Worm (Caenorhabditis elegans): ENCODE results near the gene jmjd-5.
A peak's percentile ranks its signal among the peaks of the same experiment; 100 is the strongest.

Gene jmjd-5

DNA sequence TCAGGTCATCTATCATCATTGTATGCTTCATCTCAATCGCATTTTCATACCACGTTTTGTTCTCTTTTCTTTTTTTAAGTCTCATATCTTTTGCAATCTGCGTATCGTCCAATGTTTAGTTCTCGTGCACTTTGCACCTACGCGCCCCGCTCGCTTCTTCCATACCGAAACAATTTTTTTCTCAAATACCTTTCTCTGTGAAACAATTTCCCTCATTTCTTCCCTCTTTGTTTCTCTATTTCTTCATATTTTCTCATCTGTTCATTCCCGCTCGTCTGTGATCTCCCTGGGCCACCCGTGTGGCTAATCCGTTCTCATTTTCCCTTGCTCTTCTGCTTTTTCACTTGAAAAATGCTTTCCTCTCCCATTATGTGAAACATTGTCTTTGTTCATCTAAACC is 13.0 kb downstream of the jmjd-5 start (continued):
- TF ChIP-seq fos-1 (tag; optimal IDR thresholded peaks at IDR 0.05) (no peak), tbx-2 (tag; optimal IDR thresholded peaks at IDR 0.05) (peak; percentile 32), snu-23 (GFP tag; optimal IDR thresholded peaks at IDR 0.05) (peak; percentile 13), lsy-2 (tag; optimal IDR thresholded peaks at IDR 0.05) (peak in 1 of 2 experiments; percentile 47), Y116A8C.19 (tag; optimal IDR thresholded peaks at IDR 0.05; ENCODE audit: borderline replicate concordance) (no peak), dsc-1 (tag; optimal IDR thresholded peaks at IDR 0.05) (peak; percentile 50), sox-4 (tag; optimal IDR thresholded peaks at IDR 0.05) (no peak), nhr-84 (tag; optimal IDR thresholded peaks at IDR 0.05) (no peak), aly-2 (tag; optimal IDR thresholded peaks at IDR 0.05) (no peak), alr-1 (tag; optimal IDR thresholded peaks at IDR 0.05; ENCODE audit: borderline replicate concordance) (no peak), ama-1 (optimal IDR thresholded peaks at IDR 0.05) (no peak), zip-4 (GFP tag; optimal IDR thresholded peaks at IDR 0.05) (no peak), ceh-63 (GFP tag; optimal IDR thresholded peaks at IDR 0.05) (no peak), mep-1 (tag; optimal IDR thresholded peaks at IDR 0.05) (peak; percentile 25), mdl-1 (tag; optimal IDR thresholded peaks at IDR 0.05) (peak in 1 of 2 experiments; percentile 15), pag-3 (tag; optimal IDR thresholded peaks at IDR 0.05; ENCODE audit: borderline replicate concordance, insufficient read depth) (no peak), swsn-7 (tag; optimal IDR thresholded peaks at IDR 0.05) (peak; percentile 16), ceh-82 (tag; optimal IDR thresholded peaks at IDR 0.05) (no peak), nhr-20 (tag; optimal IDR thresholded peaks at IDR 0.05) (peak; percentile 44)

DNA sequence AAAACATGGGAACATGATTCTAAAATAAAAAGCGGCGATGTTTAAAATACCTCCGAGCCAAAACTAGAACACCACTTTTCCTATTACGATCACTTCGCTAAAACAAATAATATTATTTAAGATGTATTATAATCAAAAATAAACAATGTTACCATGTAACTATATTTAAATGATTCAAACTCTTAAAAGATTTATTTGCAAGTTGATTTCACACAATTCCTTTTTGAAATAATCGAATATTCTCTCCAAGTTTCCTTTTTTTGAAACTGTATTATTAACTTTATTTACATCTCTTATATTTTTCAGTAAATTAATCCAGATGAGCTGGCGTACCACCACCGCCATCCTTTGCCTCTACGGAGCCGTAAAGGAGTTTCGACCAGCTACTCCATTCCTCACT is 13.9 kb downstream of the jmjd-5 start, which contains the start of gene folt-1:
folt-1 (plus strand) TSS at position 301 of the 400 bp plus-strand sequence.
- TF ChIP-seq elt-2 (tag; optimal IDR thresholded peaks at IDR 0.05) (no peak), vab-15 (tag; optimal IDR thresholded peaks at IDR 0.05) (no peak), unc-86 (tag; optimal IDR thresholded peaks at IDR 0.05) (no peak), unc-62 (GFP tag; optimal IDR thresholded peaks at IDR 0.05) (no peak), alr-1 (tag; optimal IDR thresholded peaks at IDR 0.05; ENCODE audit: borderline replicate concordance) (no peak), isw-1 (GFP tag; IDR thresholded peaks at IDR 0.05) (no peak), lsy-2 (tag; optimal IDR thresholded peaks at IDR 0.05) (no peak), elt-3 (tag; optimal IDR thresholded peaks at IDR 0.05) (no peak)

ce11 chrV:11144694-11145093 is 17.4 kb downstream of the jmjd-5 start, which contains the start of gene C06H2.7:
TSS of gene C06H2.7 (minus strand) at chrV:11144794.
- TF ChIP-seq ces-1 (GFP tag; optimal IDR thresholded peaks at IDR 0.05) (no peak), efl-1 (optimal IDR thresholded peaks at IDR 0.05) (no peak), efl-1 (GFP tag; optimal IDR thresholded peaks at IDR 0.05 in 1 of 2) (peak in 1 of 2 experiments; percentile 7)

DNA sequence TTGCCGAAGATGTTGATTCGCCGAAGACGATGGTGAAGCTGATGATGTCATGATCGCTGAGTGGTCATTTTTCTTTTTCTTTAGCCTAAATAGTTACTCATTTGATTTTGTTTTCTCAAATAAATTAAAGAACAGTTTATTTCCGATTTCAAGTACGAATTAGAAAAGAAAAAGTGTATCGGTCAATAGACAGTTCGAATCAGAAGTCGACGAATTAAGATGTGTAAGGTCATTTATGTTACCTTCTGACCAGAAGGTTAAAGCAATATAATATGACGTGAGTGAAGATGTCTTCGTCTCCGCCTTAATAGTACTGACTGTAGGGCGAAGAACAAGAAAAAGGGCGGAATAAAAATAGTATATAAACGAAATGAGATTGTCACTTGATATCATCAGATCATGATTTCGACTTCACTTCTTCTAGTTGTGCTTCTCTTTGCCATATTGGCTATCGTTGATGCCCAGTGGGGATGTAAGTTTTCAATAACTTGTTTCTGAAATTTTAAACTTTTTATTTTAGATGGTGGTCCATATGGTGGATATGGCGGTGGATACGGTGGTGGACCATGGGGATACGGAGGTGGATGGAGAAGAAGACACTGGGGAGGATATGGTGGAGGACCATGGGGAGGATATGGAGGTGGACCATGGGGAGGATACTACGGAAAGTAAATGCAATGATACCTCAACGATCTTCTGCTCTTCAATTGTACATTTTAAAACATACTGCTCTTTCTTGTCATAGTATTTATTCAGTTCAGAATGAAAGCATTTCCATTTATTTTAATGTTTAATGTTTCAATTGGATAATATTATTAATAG is 19.9 kb downstream of the jmjd-5 start, which contains the start of the genes T19C4.24 and nlp-33:
T19C4.24 (minus strand) TSS at position 51 of the 822 bp plus-strand sequence.
nlp-33 (plus strand) TSS at position 389 of the 822 bp plus-strand sequence.
- TF ChIP-seq C34B4.2 (tag; optimal IDR thresholded peaks at IDR 0.05) (no peak), hlh-17 (GFP tag; optimal IDR thresholded peaks at IDR 0.05; ENCODE audit: borderline replicate concordance) (no peak), blmp-1 (tag; optimal IDR thresholded peaks at IDR 0.05) (peak; percentile 26), elt-3 (tag; optimal IDR thresholded peaks at IDR 0.05) (peak in 2 of 6 experiments; percentile 60 to 74), lin-14 (GFP tag; optimal IDR thresholded peaks at IDR 0.05) (peak; percentile 63), lin-35 (GFP tag; optimal IDR thresholded peaks at IDR 0.05) (peak in 1 of 2 experiments; percentile 19), snu-23 (GFP tag; optimal IDR thresholded peaks at IDR 0.05) (peak; percentile 50), grh-1 (GFP tag; IDR thresholded peaks at IDR 0.05) (peak; percentile 30; the same call in 1 of the 2 replicates), ceh-82 (tag; optimal IDR thresholded peaks at IDR 0.05) (no peak), nhr-71 (tag; optimal IDR thresholded peaks at IDR 0.05) (peak; percentile 40), nhr-20 (tag; optimal IDR thresholded peaks at IDR 0.05) (peak; percentile 54), lsy-2 (tag; optimal IDR thresholded peaks at IDR 0.05) (peak in 1 of 2 experiments; percentile 8), ama-1 (optimal IDR thresholded peaks at IDR 0.05) (peak; percentile 82), nhr-85 (tag) (peak; percentile 89), tbx-2 (tag; optimal IDR thresholded peaks at IDR 0.05) (peak; percentile 20), ceh-8 (GFP tag; optimal IDR thresholded peaks at IDR 0.05) (no peak), nhr-237 (tag; optimal IDR thresholded peaks at IDR 0.05) (no peak), nhr-90 (tag; optimal IDR thresholded peaks at IDR 0.05; ENCODE audit: poor library complexity) (peak; percentile 51), nhr-19 (GFP tag; conservative IDR thresholded peaks at IDR 0.05) (peak; percentile 16; the same call in 1 of the 2 replicates)

Data from whole organism, L1 larva.